Fruit fly (Drosophila melanogaster) S2 (cell line): Measurements from ENCODE around the gene CG13928.

Experiments
- CG8478 ChIP-seq: fragments of >200 bp; optimal IDR thresholded peaks from 2 replicates; lab custom pipeline; 2018
- CTCF ChIP-seq, 2 experiments: fragments of >200 bp; optimal IDR thresholded peaks; 2 replicates each; lab custom pipeline; 2018

DNA sequence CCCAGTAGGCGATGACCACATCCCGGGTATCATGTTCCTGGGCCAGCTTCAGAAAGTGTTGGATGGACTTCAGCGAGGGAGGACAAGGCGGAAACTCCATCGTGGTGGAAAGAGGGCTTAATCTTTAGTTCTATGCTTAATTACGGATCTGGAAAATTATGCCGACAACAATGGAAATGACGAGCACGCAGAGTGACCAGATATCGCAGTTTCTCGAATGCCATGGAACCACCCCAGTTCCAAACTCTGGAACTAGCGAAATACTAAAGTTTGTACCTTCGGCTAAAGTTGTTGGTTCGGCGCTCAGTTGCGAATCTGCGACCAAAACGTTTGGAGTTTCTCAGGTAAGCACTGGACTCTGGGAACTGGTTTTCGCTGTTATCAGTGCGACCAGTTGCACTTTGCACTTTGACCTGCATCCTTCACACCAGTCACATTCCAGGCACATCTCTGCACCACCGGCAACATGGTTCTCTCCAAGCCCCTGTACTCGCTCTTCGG is 24.6 kb upstream of the CG13928 start, which contains the start of the genes CG7970 and Vta1:
- TF ChIP-seq CG8478 (lab: Kevin White, UChicago) (no peak), CTCF (optimal IDR thresholded peaks at IDR 0.05; lab: Kevin White, UChicago) (peak in 1 of 2 experiments; percentile 22)
